Worm (Caenorhabditis elegans) whole organism, L1 larva: Measurements from ENCODE around the gene lmtr-2.

Experiments
- C04F5.9 ChIP-seq: sonication (generic microtip); optimal IDR thresholded peaks from 2 replicates; lab custom pipeline; 2016; ENCODE audit warnings: missing genetic modification characterization, missing compliant biosample characterization
- Y116A8C.19 ChIP-seq: sonication (generic microtip); optimal IDR thresholded peaks from 2 replicates; lab custom pipeline; 2016; ENCODE audit warnings: missing compliant biosample characterization, missing genetic modification characterization, borderline replicate concordance
- alr-1 ChIP-seq: fragments of 200-800 bp; sonication (Bioruptor generic); optimal IDR thresholded peaks from 2 replicates; lab custom pipeline; 2018; ENCODE audit warnings: borderline replicate concordance, mild to moderate bottlenecking, missing genetic modification characterization, missing compliant biosample characterization
- aly-2 ChIP-seq: fragments of 150-350 bp; optimal IDR thresholded peaks from 2 replicates; lab custom pipeline; 2014; ENCODE audit warnings: missing biosample characterization, missing genetic modification characterization
- blmp-1 ChIP-seq: fragments of 150-350 bp; optimal IDR thresholded peaks from 2 replicates; lab custom pipeline; 2014; ENCODE audit warnings: missing biosample characterization, missing genetic modification characterization
- ceh-63 ChIP-seq: fragments of 200-800 bp; sonication (Bioruptor generic); optimal IDR thresholded peaks from 2 replicates; lab custom pipeline; 2018; ENCODE audit warnings: mild to moderate bottlenecking, missing genetic modification characterization, missing compliant biosample characterization
- ceh-8 ChIP-seq: fragments of 200-800 bp; sonication (Bioruptor generic); optimal IDR thresholded peaks from 2 replicates; lab custom pipeline; 2018; ENCODE audit warnings: mild to moderate bottlenecking, missing genetic modification characterization, moderate library complexity, missing compliant biosample characterization
- ceh-82 ChIP-seq, 3 experiments: fragments of 150-350 bp in 1 of 3; sonication (generic microtip) in 2 of 3; optimal IDR thresholded peaks; 2 replicates each; lab custom pipeline; 2014 to 2017; ENCODE audit warnings: missing biosample characterization in 3 of 3, missing genetic modification characterization in 3 of 3
- ceh-88 ChIP-seq: fragments of 200-800 bp; sonication (Bioruptor generic); IDR thresholded peaks from 2 replicates; pipeline ENCODE4 v1.3.6; 2022; ENCODE audit warnings: missing genetic modification characterization, missing compliant biosample characterization
- dpl-1 ChIP-seq, 3 experiments: fragments of 150-350 bp in 2 of 3; sonication (generic microtip) in 1 of 3; optimal IDR thresholded peaks; 2 replicates each; lab custom pipeline; 2014 to 2017; ENCODE audit warnings: missing biosample characterization in 3 of 3, missing genetic modification characterization in 3 of 3, missing genetic modification reagents in 3 of 3
- dsc-1 ChIP-seq: sonication (generic microtip); optimal IDR thresholded peaks from 2 replicates; lab custom pipeline; 2016; ENCODE audit warnings: mild to moderate bottlenecking, missing genetic modification characterization, missing compliant biosample characterization
- efl-1 ChIP-seq, 4 experiments: fragments of 150-350 bp; optimal IDR thresholded peaks in 3 of 4; peaks in 1 of 4; 1 replicate in 1 of 4; 2 replicates in 3 of 4; lab custom pipeline; 2014; ENCODE audit warnings: missing biosample characterization in 2 of 4, missing genetic modification characterization in 2 of 4, missing genetic modification reagents in 2 of 4
- efl-3 ChIP-seq: fragments of 200-800 bp; sonication (Bioruptor generic); optimal IDR thresholded peaks from 2 replicates; lab custom pipeline; 2018; ENCODE audit warnings: mild to moderate bottlenecking, missing genetic modification characterization, missing compliant biosample characterization
- egl-13 ChIP-seq: sonication (generic microtip); optimal IDR thresholded peaks from 2 replicates; lab custom pipeline; 2016; ENCODE audit warnings: missing genotype, missing genetic modification reagents, missing genetic modification characterization, missing compliant biosample characterization
- elt-3 ChIP-seq, 6 experiments: fragments of 150-350 bp in 1 of 6; sonication (generic microtip); optimal IDR thresholded peaks; 2 replicates each; lab custom pipeline; 2017 to 2018; ENCODE audit warnings: missing biosample characterization in 6 of 6, missing genetic modification characterization in 6 of 6, inconsistent platforms in 1 of 6
- ets-5 ChIP-seq: fragments of 200-800 bp; sonication (Bioruptor generic); IDR thresholded peaks from 2 replicates; pipeline ENCODE4 v1.3.6; 2022; ENCODE audit warnings: missing genetic modification characterization, missing compliant biosample characterization
- fkh-4 ChIP-seq: sonication (generic microtip); optimal IDR thresholded peaks from 2 replicates; lab custom pipeline; 2016; ENCODE audit warnings: missing compliant biosample characterization, missing genetic modification characterization, borderline replicate concordance
- fos-1 ChIP-seq: fragments of 150-350 bp; optimal IDR thresholded peaks from 2 replicates; lab custom pipeline; 2014; ENCODE audit warnings: missing biosample characterization, missing genetic modification characterization
- hlh-17 ChIP-seq: fragments of 200-800 bp; sonication (Bioruptor generic); optimal IDR thresholded peaks from 2 replicates; lab custom pipeline; 2018; ENCODE audit warnings: missing genetic modification characterization, mild to moderate bottlenecking, missing compliant biosample characterization, moderate library complexity, borderline replicate concordance
- lin-14 ChIP-seq: fragments of 200-800 bp; sonication (Bioruptor generic); optimal IDR thresholded peaks from 2 replicates; lab custom pipeline; 2018; ENCODE audit warnings: mild to moderate bottlenecking, missing genetic modification characterization, moderate library complexity, missing compliant biosample characterization
- lin-15B ChIP-seq: fragments of 150-350 bp; sonication (generic microtip); optimal IDR thresholded peaks from 3 replicates; lab custom pipeline; 2014; ENCODE audit warnings: missing biosample characterization, missing genetic modification characterization
- lin-35 ChIP-seq, 2 experiments: fragments of 150-350 bp; optimal IDR thresholded peaks; 2 replicates each; lab custom pipeline; 2014; ENCODE audit warnings: missing biosample characterization in 2 of 2, missing genetic modification characterization in 2 of 2, missing genetic modification reagents in 2 of 2
- mab-9 ChIP-seq: fragments of 200-800 bp; sonication (Bioruptor generic); IDR thresholded peaks from 2 replicates; pipeline ENCODE4 v1.3.6; 2022; ENCODE audit warnings: missing genetic modification reagents, missing genetic modification characterization, missing compliant biosample characterization
- mdl-1 ChIP-seq, 2 experiments: fragments of 150-350 bp; optimal IDR thresholded peaks; 2 replicates each; lab custom pipeline; 2014 to 2017; ENCODE audit warnings: missing biosample characterization in 2 of 2, missing genetic modification characterization in 2 of 2, inconsistent platforms in 1 of 2
- mef-2 ChIP-seq: fragments of 150-350 bp; optimal IDR thresholded peaks from 2 replicates; lab custom pipeline; 2014; ENCODE audit warnings: missing biosample characterization, missing genetic modification characterization
- mep-1 ChIP-seq: fragments of 150-350 bp; optimal IDR thresholded peaks from 2 replicates; lab custom pipeline; 2014; ENCODE audit warnings: missing biosample characterization, missing genetic modification characterization
- nhr-11 ChIP-seq: fragments of 150-350 bp; optimal IDR thresholded peaks from 2 replicates; lab custom pipeline; 2014; ENCODE audit warnings: missing biosample characterization, missing genetic modification characterization
- nhr-12 ChIP-seq: sonication (generic microtip); optimal IDR thresholded peaks from 2 replicates; lab custom pipeline; 2017; ENCODE audit warnings: missing biosample characterization, missing genetic modification characterization
- nhr-19 ChIP-seq: fragments of 200-800 bp; sonication (Bioruptor generic); conservative IDR thresholded peaks from 2 replicates; pipeline ENCODE4 v1.3.6; 2022; ENCODE audit warnings: missing genetic modification characterization, missing compliant biosample characterization
- nhr-20 ChIP-seq: sonication (generic microtip); optimal IDR thresholded peaks from 2 replicates; lab custom pipeline; 2016; ENCODE audit warnings: mild to moderate bottlenecking, missing genetic modification characterization, missing compliant biosample characterization
- nhr-237 ChIP-seq: fragments of 150-350 bp; optimal IDR thresholded peaks from 2 replicates; lab custom pipeline; 2014; ENCODE audit warnings: missing biosample characterization, missing genetic modification characterization
- nhr-28 ChIP-seq: fragments of 150-350 bp; optimal IDR thresholded peaks from 2 replicates; lab custom pipeline; 2014; ENCODE audit warnings: missing biosample characterization, missing genetic modification characterization
- nhr-71 ChIP-seq: sonication (generic microtip); optimal IDR thresholded peaks from 2 replicates; lab custom pipeline; 2016; ENCODE audit warnings: mild to moderate bottlenecking, missing genetic modification characterization, moderate library complexity, missing compliant biosample characterization
- nhr-76 ChIP-seq: sonication (generic microtip); optimal IDR thresholded peaks from 2 replicates; lab custom pipeline; 2017; ENCODE audit warnings: missing biosample characterization, missing genetic modification characterization
- nhr-77 ChIP-seq: fragments of 150-350 bp; optimal IDR thresholded peaks from 2 replicates; lab custom pipeline; 2014; ENCODE audit warnings: missing biosample characterization, missing genetic modification characterization
- nhr-84 ChIP-seq: sonication (generic microtip); optimal IDR thresholded peaks from 2 replicates; lab custom pipeline; 2017; ENCODE audit warnings: missing biosample characterization, missing genetic modification characterization
- nhr-85 ChIP-seq: sonication (generic microtip); peaks from one replicate; lab custom pipeline; 2016; ENCODE audit warnings: missing genetic modification characterization, inconsistent platforms, missing compliant biosample characterization
- pag-3 ChIP-seq: sonication (generic microtip); optimal IDR thresholded peaks from 2 replicates; lab custom pipeline; 2017; ENCODE audit warnings: missing genetic modification characterization, mild to moderate bottlenecking, missing compliant biosample characterization, antibody characterized with exemption, borderline replicate concordance; ENCODE audit not compliant: insufficient read depth
- pax-3 ChIP-seq: fragments of 200-800 bp; sonication (Bioruptor generic); optimal IDR thresholded peaks from 2 replicates; lab custom pipeline; 2018; ENCODE audit warnings: mild to moderate bottlenecking, missing genetic modification characterization, moderate library complexity, missing compliant biosample characterization
- pqm-1 ChIP-seq: sonication (generic microtip); optimal IDR thresholded peaks from 3 replicates; lab custom pipeline; 2017; ENCODE audit warnings: missing biosample characterization, missing genetic modification characterization
- rnt-1 ChIP-seq: sonication (generic microtip); optimal IDR thresholded peaks from 2 replicates; lab custom pipeline; 2016; ENCODE audit warnings: mild to moderate bottlenecking, missing genetic modification characterization, moderate library complexity, missing compliant biosample characterization
- skn-1 ChIP-seq: fragments of 150-350 bp; optimal IDR thresholded peaks from 2 replicates; lab custom pipeline; 2014; ENCODE audit warnings: missing biosample characterization, missing genetic modification characterization
- snu-23 ChIP-seq: sonication (generic microtip); optimal IDR thresholded peaks from 2 replicates; lab custom pipeline; 2016; ENCODE audit warnings: missing genetic modification characterization, missing compliant biosample characterization
- sox-4 ChIP-seq: sonication (generic microtip); optimal IDR thresholded peaks from 2 replicates; lab custom pipeline; 2016; ENCODE audit warnings: missing genetic modification characterization, missing compliant biosample characterization
- tbx-2 ChIP-seq: sonication (generic microtip); optimal IDR thresholded peaks from 2 replicates; lab custom pipeline; 2016; ENCODE audit warnings: missing genetic modification characterization, missing compliant biosample characterization
- unc-130 ChIP-seq: fragments of 150-350 bp; optimal IDR thresholded peaks from 2 replicates; lab custom pipeline; 2017; ENCODE audit warnings: missing biosample characterization, missing genetic modification characterization, inconsistent platforms
- unc-86 ChIP-seq: sonication (generic microtip); optimal IDR thresholded peaks from 2 replicates; lab custom pipeline; 2016; ENCODE audit warnings: missing genetic modification characterization, missing compliant biosample characterization
- vab-15 ChIP-seq: sonication (generic microtip); optimal IDR thresholded peaks from 2 replicates; lab custom pipeline; 2017; ENCODE audit warnings: missing genotype, mild to moderate bottlenecking, missing genetic modification characterization, missing compliant biosample characterization
- xbp-1 ChIP-seq: sonication (generic microtip); optimal IDR thresholded peaks from 2 replicates; lab custom pipeline; 2016; ENCODE audit warnings: missing genetic modification characterization, missing compliant biosample characterization
- ztf-11 ChIP-seq, 2 experiments: sonication (generic microtip); optimal IDR thresholded peaks; 2 replicates each; lab custom pipeline; 2016 to 2017; ENCODE audit warnings: missing genetic modification characterization in 2 of 2, missing biosample characterization in 1 of 2, missing compliant biosample characterization in 1 of 2
- ztf-4 ChIP-seq: fragments of 150-350 bp; optimal IDR thresholded peaks from 2 replicates; lab custom pipeline; 2014; ENCODE audit warnings: missing biosample characterization, missing genetic modification characterization

Gene lmtr-2

ce11 chrV:8000929-8001513 lies 9.9 kb downstream of the lmtr-2 start, which contains the start of gene Y97E10AR.1:
Gene Y97E10AR.1 (plus strand): TSS chrV:8001463.
- TF ChIP-seq unc-86, result peak; percentile 90
- TF ChIP-seq tbx-2 (tag; lab: Kevin White, UChicago), result peak; percentile 80
- TF ChIP-seq nhr-11 (tag; lab: Kevin White, UChicago), result peak; percentile 49
- TF ChIP-seq ceh-88 (GFP tag; lab: Robert Waterston, UW), result peak; percentile 29; the same call in 1 of the 2 replicates
- TF ChIP-seq unc-130 (tag; lab: Kevin White, UChicago), result no peak
- peak; percentile 22 for TF ChIP-seq ceh-8 (GFP tag; lab: Kevin White, UChicago)
- TF ChIP-seq nhr-85 (tag; lab: Kevin White, UChicago), result peak; percentile 57
- peak; percentile 13 for TF ChIP-seq lin-15B (tag; lab: Kevin White, UChicago)
- peak; percentile 43 to 58 (median 49) for TF ChIP-seq dpl-1 (GFP tag; optimal IDR thresholded peaks at IDR 0.05; lab: Kevin White, UChicago)
- TF ChIP-seq nhr-28 (tag; lab: Kevin White, UChicago), result no peak
- peak; percentile 74 for TF ChIP-seq nhr-19 (GFP tag; lab: Robert Waterston, UW)
- peak; percentile 69 for TF ChIP-seq dsc-1 (tag; lab: Kevin White, UChicago)
- TF ChIP-seq Y116A8C.19 (tag; lab: Kevin White, UChicago), result no peak
- no peak for TF ChIP-seq nhr-84 (tag; lab: Kevin White, UChicago)
- peak; percentile 73 for TF ChIP-seq egl-13 (tag; lab: Kevin White, UChicago)
- peak; percentile 76 for TF ChIP-seq mep-1 (tag; lab: Kevin White, UChicago)
- peak; percentile 75 for TF ChIP-seq pag-3
- TF ChIP-seq efl-3, result no peak
- TF ChIP-seq fos-1 (tag; lab: Kevin White, UChicago), result no peak
- TF ChIP-seq ztf-4 (tag; lab: Kevin White, UChicago), result peak; percentile 48
- TF ChIP-seq snu-23 (GFP tag; lab: Kevin White, UChicago), result peak; percentile 81
- TF ChIP-seq nhr-20, result peak; percentile 76
- no peak for TF ChIP-seq ets-5 (GFP tag; lab: Robert Waterston, UW)
- no peak for TF ChIP-seq hlh-17 (GFP tag; lab: Kevin White, UChicago)
- TF ChIP-seq efl-1 (optimal IDR thresholded peaks at IDR 0.05; lab: Kevin White, UChicago), result peak; percentile 66 to 68
- peak; percentile 50 to 96 for TF ChIP-seq efl-1 (GFP tag; optimal IDR thresholded peaks at IDR 0.05 in 1 of 2; lab: Kevin White, UChicago)
- 0 out of 2 replicates have a peak, but pooled peaks have one; percentile 17 for TF ChIP-seq mab-9 (GFP tag; lab: Robert Waterston, UW)
- TF ChIP-seq nhr-12 (tag; lab: Kevin White, UChicago), result no peak
- peak in 1 of 2 experiments; percentile 41 for TF ChIP-seq ztf-11 (tag; optimal IDR thresholded peaks at IDR 0.05; lab: Kevin White, UChicago)
- no peak for TF ChIP-seq nhr-76
- peak; percentile 67 for TF ChIP-seq xbp-1
- TF ChIP-seq pqm-1 (tag; lab: Kevin White, UChicago), result no peak
- no peak for TF ChIP-seq alr-1
- TF ChIP-seq ceh-82 (tag; optimal IDR thresholded peaks at IDR 0.05; lab: Kevin White, UChicago), result peak in 2 of 3 experiments; percentile 17 to 68
- TF ChIP-seq nhr-237 (tag; lab: Kevin White, UChicago), result no peak
- peak; percentile 96 for TF ChIP-seq blmp-1 (tag; lab: Kevin White, UChicago)
- TF ChIP-seq lin-35 (GFP tag; optimal IDR thresholded peaks at IDR 0.05; lab: Kevin White, UChicago), result peak; percentile 40 to 64
- TF ChIP-seq rnt-1 (tag; lab: Kevin White, UChicago), result peak; percentile 70
- peak; percentile 70 for TF ChIP-seq mef-2 (tag; lab: Kevin White, UChicago)
- no peak for TF ChIP-seq ceh-63 (GFP tag; lab: Kevin White, UChicago)
- TF ChIP-seq vab-15 (tag; lab: Kevin White, UChicago), result no peak
- TF ChIP-seq skn-1, result peak; percentile 47
- TF ChIP-seq nhr-77, result peak; percentile 77
- TF ChIP-seq fkh-4 (tag; lab: Kevin White, UChicago), result peak; percentile 45
- TF ChIP-seq pax-3 (tag; lab: Kevin White, UChicago), result no peak
- TF ChIP-seq sox-4 (tag; lab: Kevin White, UChicago), result no peak
- no peak for TF ChIP-seq C04F5.9
- TF ChIP-seq lin-14 (GFP tag; lab: Kevin White, UChicago), result peak; percentile 98
- TF ChIP-seq aly-2 (tag; lab: Kevin White, UChicago), result no peak
- TF ChIP-seq mdl-1 (tag; optimal IDR thresholded peaks at IDR 0.05; lab: Kevin White, UChicago), result peak; percentile 17 to 79
- peak in 1 of 6 experiments; percentile 7 for TF ChIP-seq elt-3 (tag; optimal IDR thresholded peaks at IDR 0.05; lab: Kevin White, UChicago)
- TF ChIP-seq nhr-71, result peak; percentile 91
